Worm (Caenorhabditis elegans): ENCODE measurements around the gene tiar-2.

- TF ChIP-seq sea-1 (GFP tag; conservative IDR thresholded peaks at IDR 0.05) (no peak), aly-1 (tag; optimal IDR thresholded peaks at IDR 0.05) (no peak), tbx-37 (GFP tag; conservative IDR thresholded peaks at IDR 0.05) (no peak), ama-1 (optimal IDR thresholded peaks at IDR 0.05) (no peak), hmg-4 (GFP tag; optimal IDR thresholded peaks at IDR 0.05) (no peak), flt-1 (GFP tag; IDR thresholded peaks at IDR 0.05) (no peak), ceh-36 (tag; optimal IDR thresholded peaks at IDR 0.05) (no peak), tra-4 (tag; optimal IDR thresholded peaks at IDR 0.05) (no peak), F13C5.2 (tag; optimal IDR thresholded peaks at IDR 0.05) (no peak), tbx-11 (GFP tag; IDR thresholded peaks at IDR 0.05) (no peak), scrt-1 (GFP tag; IDR thresholded peaks at IDR 0.05) (no peak), ets-7 (tag; optimal IDR thresholded peaks at IDR 0.05) (no peak), pes-1 (GFP tag; IDR thresholded peaks at IDR 0.05) (no peak)
Measured at ce11 chrII:12819979-12820378, 51.5 kb downstream of the tiar-2 start.

All from whole organism, early embryonic.